Fruit fly (Drosophila melanogaster) whole organism, larva: ENCODE measurements around the gene Cyt-c-d.

Source experiments
- noc ChIP-seq: fragments of 200-800 bp; sonication (Bioruptor generic); optimal IDR thresholded peaks from 3 replicates; lab custom pipeline; 2019; ENCODE audit warnings: missing biosample characterization, mild to moderate bottlenecking, missing genetic modification characterization, moderate library complexity

Cyt-c-d gene

dm6 chr2L:16703008-16703510 lies 12.6 kb upstream of the Cyt-c-d start:
- no peak for TF ChIP-seq noc

- no peak for TF ChIP-seq noc
These were observed 11.9 kb upstream of the Cyt-c-d start for dm6 chr2L:16703753-16704152.

- no peak for TF ChIP-seq noc
These were observed 8.6 kb upstream of the Cyt-c-d start for dm6 chr2L:16706882-16707775.

dm6 chr2L:16709693-16710092 lies 6.0 kb upstream of the Cyt-c-d start:
- TF ChIP-seq noc, result no peak

dm6 chr2L:16710234-16710633 lies 5.5 kb upstream of the Cyt-c-d start:
- no peak for TF ChIP-seq noc

dm6 chr2L:16710677-16711076 lies 5.0 kb upstream of the Cyt-c-d start:
- no peak for TF ChIP-seq noc

dm6 chr2L:16711891-16712290 lies 3.8 kb upstream of the Cyt-c-d start:
- TF ChIP-seq noc, result no peak

DNA sequence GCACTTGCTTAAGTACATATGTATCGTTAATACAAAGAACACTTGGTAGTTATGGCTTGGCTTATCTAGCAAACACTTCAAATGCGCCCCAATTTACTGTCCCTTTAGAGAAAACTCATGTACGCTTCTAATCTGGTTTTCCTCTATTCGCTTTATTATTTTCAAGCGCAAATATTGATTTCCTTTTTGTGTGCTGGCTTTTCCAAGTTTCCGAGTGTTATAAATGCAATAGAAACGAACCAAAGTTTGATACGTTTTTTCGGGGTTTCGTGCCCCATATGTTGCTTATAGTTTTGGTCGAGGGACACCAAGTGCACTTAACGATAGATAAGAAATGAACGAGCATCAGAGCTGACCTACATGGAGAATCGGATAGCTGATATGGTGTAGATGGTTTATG lies 1.8 kb upstream of the Cyt-c-d start:
- no peak for TF ChIP-seq noc

dm6 chr2L:16715133-16715833 lies 408 bp upstream of the Cyt-c-d start:
- TF ChIP-seq noc, result no peak

- no peak for TF ChIP-seq noc
These were observed 1.1 kb downstream of the Cyt-c-d start for dm6 chr2L:16716771-16717170.

DNA sequence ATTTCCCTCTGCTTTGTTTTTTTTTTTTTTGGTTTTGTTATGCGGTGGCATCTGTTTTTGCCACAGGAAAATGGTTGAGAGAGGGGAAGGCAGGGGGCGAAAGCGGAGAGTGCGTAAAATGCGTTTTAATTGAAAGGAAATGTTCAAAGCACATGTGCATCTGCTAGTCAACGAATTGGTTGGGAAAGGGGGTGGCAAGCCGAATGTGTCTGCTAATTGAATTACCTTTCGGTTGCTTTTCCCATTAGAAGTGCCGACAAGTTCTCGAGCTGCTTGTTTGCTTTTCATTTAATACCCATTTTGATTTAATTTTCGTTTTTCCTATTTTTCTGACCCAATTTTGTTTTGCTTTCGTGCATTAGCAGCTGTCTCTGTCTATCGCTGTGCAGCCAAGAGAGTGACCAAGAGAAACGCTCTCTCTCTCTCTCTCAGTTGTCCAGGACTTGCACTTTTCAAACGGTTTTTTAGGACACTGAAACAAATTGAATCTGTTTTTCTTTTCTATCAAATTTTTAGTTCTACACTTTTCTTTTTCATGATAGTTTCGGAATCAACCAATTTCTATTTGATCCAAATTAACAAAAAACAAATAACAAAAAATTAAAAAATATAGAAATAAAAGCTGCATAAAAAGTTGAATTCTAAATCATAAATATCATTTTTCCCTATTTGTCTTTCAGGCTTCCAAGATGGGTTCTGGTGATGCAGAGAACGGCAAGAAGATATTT lies 2.9 kb downstream of the Cyt-c-d start:
- no peak for TF ChIP-seq noc

- TF ChIP-seq noc, result peak; percentile 49
These were observed 4.2 kb downstream of the Cyt-c-d start, which contains the start of gene Cyt-c-p for dm6 chr2L:16719643-16720515. Cyt-c-p (plus strand) TSS chr2L:16719932.

DNA sequence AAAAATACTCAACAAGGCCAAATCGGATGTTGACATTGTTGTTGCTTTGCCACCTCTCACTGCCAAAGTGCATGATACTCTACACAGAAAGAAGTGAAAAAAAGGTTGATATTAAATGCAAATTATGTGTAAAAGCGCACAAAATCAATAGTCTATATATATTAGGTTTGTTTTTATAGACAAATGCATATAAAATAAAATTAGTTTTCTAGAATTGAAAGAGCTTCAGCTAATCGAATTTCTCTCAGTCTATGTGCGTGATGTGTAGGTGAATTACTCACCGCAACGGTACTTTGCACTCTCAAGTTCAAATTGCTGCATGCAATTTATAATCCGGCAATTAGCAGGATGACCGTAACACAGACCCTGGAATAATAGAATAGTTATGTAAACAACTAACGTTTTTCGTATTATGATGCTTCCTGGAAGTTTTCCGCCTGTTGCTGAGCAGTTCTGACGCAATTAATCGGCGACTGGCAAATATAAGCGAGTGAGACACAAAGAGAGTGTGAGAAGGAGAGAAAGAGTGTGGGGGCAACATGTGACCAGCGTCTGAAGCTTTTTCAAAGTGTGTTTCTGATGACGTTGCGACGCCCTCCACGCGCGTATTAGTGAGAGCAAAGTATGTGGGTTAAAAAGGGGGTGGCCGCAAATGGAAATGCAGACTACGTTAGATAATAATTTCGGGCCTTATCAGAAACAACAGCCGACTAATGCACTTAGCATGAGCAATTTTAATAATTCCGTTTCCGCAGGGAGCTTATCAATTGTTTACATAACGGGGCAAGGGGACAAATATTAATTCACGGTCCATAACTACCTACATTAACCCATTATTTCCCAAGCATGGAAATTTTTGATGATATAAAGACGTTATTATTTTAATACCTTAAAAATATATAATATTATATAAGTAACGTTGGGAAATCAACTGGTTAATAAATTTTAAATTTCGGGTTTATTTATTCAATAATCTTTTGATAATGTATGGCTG lies 5.3 kb downstream of the Cyt-c-d start:
- TF ChIP-seq noc, result peak; percentile 80

- no peak for TF ChIP-seq noc
These were observed 6.9 kb downstream of the Cyt-c-d start for dm6 chr2L:16722596-16722995.

dm6 chr2L:16727578-16728023 lies 11.9 kb downstream of the Cyt-c-d start, which contains the start of gene VhaSFD:
VhaSFD (minus strand) TSS chr2L:16727826.
- peak; percentile 53 for TF ChIP-seq noc
